Worm (Caenorhabditis elegans) whole organism, early embryonic: ENCODE data around the gene clec-166.

Experiments used
- B0310.2 ChIP-seq: sonication (generic microtip); optimal IDR thresholded peaks from 2 replicates; lab custom pipeline; 2016; ENCODE audit warnings: mild to moderate bottlenecking, missing genetic modification characterization, missing compliant biosample characterization
- F13C5.2 ChIP-seq: sonication (generic microtip); optimal IDR thresholded peaks from 2 replicates; lab custom pipeline; 2017; ENCODE audit warnings: mild to moderate bottlenecking, missing genetic modification characterization, inconsistent platforms, missing compliant biosample characterization
- aly-1 ChIP-seq: sonication (generic microtip); optimal IDR thresholded peaks from 2 replicates; lab custom pipeline; 2016; ENCODE audit warnings: missing genetic modification characterization, missing compliant biosample characterization
- ama-1 ChIP-seq: fragments of 150-350 bp; optimal IDR thresholded peaks from 2 replicates; lab custom pipeline; 2014
- ceh-13 ChIP-seq: fragments of 200-800 bp; sonication (Bioruptor generic); optimal IDR thresholded peaks from 2 replicates; lab custom pipeline; 2018; ENCODE audit warnings: mild to moderate bottlenecking, missing genetic modification characterization, missing compliant biosample characterization
- ceh-36 ChIP-seq: sonication (generic microtip); optimal IDR thresholded peaks from 2 replicates; lab custom pipeline; 2016; ENCODE audit warnings: missing genetic modification characterization, inconsistent platforms, missing compliant biosample characterization
- ets-7 ChIP-seq: sonication (generic microtip); optimal IDR thresholded peaks from 2 replicates; lab custom pipeline; 2016; ENCODE audit warnings: missing genotype, missing genetic modification characterization, missing compliant biosample characterization
- flt-1 ChIP-seq: fragments of 200-800 bp; sonication (Bioruptor generic); IDR thresholded peaks from 2 replicates; pipeline ENCODE4 v1.3.6; 2022; ENCODE audit warnings: missing genetic modification characterization, missing compliant biosample characterization
- hmg-4 ChIP-seq: fragments of 200-800 bp; sonication (Bioruptor generic); optimal IDR thresholded peaks from 2 replicates; lab custom pipeline; 2018; ENCODE audit warnings: mild to moderate bottlenecking, missing genetic modification characterization, missing compliant biosample characterization
- hnd-1 ChIP-seq: sonication (generic microtip); optimal IDR thresholded peaks from 2 replicates; lab custom pipeline; 2016; ENCODE audit warnings: missing genetic modification characterization, missing compliant biosample characterization
- pes-1 ChIP-seq: fragments of 200-800 bp; sonication (Bioruptor generic); IDR thresholded peaks from 2 replicates; pipeline ENCODE4 v1.3.6; 2022; ENCODE audit warnings: missing genetic modification reagents, missing genetic modification characterization, missing compliant biosample characterization
- scrt-1 ChIP-seq: fragments of 200-800 bp; sonication (Bioruptor generic); IDR thresholded peaks from 2 replicates; pipeline ENCODE4 v1.3.6; 2022; ENCODE audit warnings: missing genetic modification characterization, missing compliant biosample characterization
- sea-1 ChIP-seq: fragments of 200-800 bp; sonication (Bioruptor generic); conservative IDR thresholded peaks from 2 replicates; pipeline ENCODE4 v1.3.6; 2022; ENCODE audit warnings: missing genetic modification characterization, missing compliant biosample characterization
- tbx-11 ChIP-seq: fragments of 200-800 bp; sonication (Bioruptor generic); IDR thresholded peaks from 2 replicates; pipeline ENCODE4 v1.3.6; 2022; ENCODE audit warnings: missing genetic modification characterization, missing compliant biosample characterization
- tbx-37 ChIP-seq: fragments of 200-800 bp; sonication (Bioruptor generic); conservative IDR thresholded peaks from 2 replicates; pipeline ENCODE4 v1.3.6; 2022; ENCODE audit warnings: missing genetic modification reagents, missing genetic modification characterization, missing compliant biosample characterization
- tra-4 ChIP-seq: sonication (generic microtip); optimal IDR thresholded peaks from 2 replicates; lab custom pipeline; 2017; ENCODE audit warnings: missing genetic modification characterization, missing compliant biosample characterization

clec-166 gene

ce11 chrIV:1251242-1251911, at the start of gene clec-166, which contains the start of gene F38A1.6:
clec-166 (minus strand) TSS chrIV:1251342.
F38A1.6 (plus strand) TSS chrIV:1251861.
- TF ChIP-seq aly-1 (tag; lab: Kevin White, UChicago), result no peak

- TF ChIP-seq B0310.2 (tag; lab: Kevin White, UChicago), result no peak
- TF ChIP-seq scrt-1, result no peak
- TF ChIP-seq ets-7 (tag; lab: Kevin White, UChicago), result no peak
- no peak for TF ChIP-seq ama-1
- TF ChIP-seq hnd-1, result no peak
- no peak for TF ChIP-seq F13C5.2 (tag; lab: Kevin White, UChicago)
- TF ChIP-seq pes-1 (GFP tag; lab: Robert Waterston, UW), result no peak
- no peak for TF ChIP-seq ceh-13 (GFP tag; lab: Kevin White, UChicago)
- no peak for TF ChIP-seq aly-1 (tag; lab: Kevin White, UChicago)
- TF ChIP-seq tbx-11 (GFP tag; lab: Robert Waterston, UW), result no peak
These were observed 47.8 kb upstream of the clec-166 start for ce11 chrIV:1298984-1299383.

- TF ChIP-seq tbx-37 (GFP tag; lab: Robert Waterston, UW) (no peak), sea-1 (GFP tag; lab: Robert Waterston, UW) (no peak), F13C5.2 (tag; lab: Kevin White, UChicago) (no peak), hmg-4 (GFP tag; lab: Kevin White, UChicago) (no peak), flt-1 (no peak), tra-4 (tag; lab: Kevin White, UChicago) (no peak), ama-1 (no peak), tbx-11 (GFP tag; lab: Robert Waterston, UW) (no peak), pes-1 (GFP tag; lab: Robert Waterston, UW) (no peak), aly-1 (tag; lab: Kevin White, UChicago) (no peak), ceh-13 (GFP tag; lab: Kevin White, UChicago) (no peak), scrt-1 (no peak), ceh-36 (tag; lab: Kevin White, UChicago) (no peak), hnd-1 (no peak), B0310.2 (tag; lab: Kevin White, UChicago) (no peak)
These were observed 38.2 kb upstream of the clec-166 start, which contains the start of gene plst-1 for ce11 chrIV:1289327-1289726. plst-1 (plus strand) TSS chrIV:1289627.

ce11 chrIV:1286549-1286948, 35.4 kb upstream of the clec-166 start:
- no peak for TF ChIP-seq sea-1 (GFP tag; lab: Robert Waterston, UW)
- TF ChIP-seq ceh-36 (tag; lab: Kevin White, UChicago), result no peak
- TF ChIP-seq tra-4 (tag; lab: Kevin White, UChicago), result no peak
- no peak for TF ChIP-seq hnd-1
- no peak for TF ChIP-seq tbx-37 (GFP tag; lab: Robert Waterston, UW)
- no peak for TF ChIP-seq ama-1
- TF ChIP-seq aly-1 (tag; lab: Kevin White, UChicago), result no peak
- no peak for TF ChIP-seq F13C5.2 (tag; lab: Kevin White, UChicago)
- no peak for TF ChIP-seq B0310.2 (tag; lab: Kevin White, UChicago)

ce11 chrIV:1284877-1285276, 33.7 kb upstream of the clec-166 start:
- TF ChIP-seq flt-1, result no peak
- no peak for TF ChIP-seq tbx-11 (GFP tag; lab: Robert Waterston, UW)
- no peak for TF ChIP-seq ceh-13 (GFP tag; lab: Kevin White, UChicago)

ce11 chrIV:1278945-1279344, 27.8 kb upstream of the clec-166 start:
- TF ChIP-seq hmg-4 (GFP tag; lab: Kevin White, UChicago), result peak; percentile 8
- TF ChIP-seq pes-1 (GFP tag; lab: Robert Waterston, UW), result no peak

ce11 chrIV:1277067-1277466, 25.9 kb upstream of the clec-166 start:
- TF ChIP-seq sea-1 (GFP tag; lab: Robert Waterston, UW) (no peak), tbx-37 (GFP tag; lab: Robert Waterston, UW) (no peak), F13C5.2 (tag; lab: Kevin White, UChicago) (no peak), ets-7 (tag; lab: Kevin White, UChicago) (no peak), hmg-4 (GFP tag; lab: Kevin White, UChicago) (no peak), ama-1 (no peak), B0310.2 (tag; lab: Kevin White, UChicago) (no peak), tbx-11 (GFP tag; lab: Robert Waterston, UW) (no peak)

ce11 chrIV:1275910-1276309, 24.8 kb upstream of the clec-166 start:
- no peak for TF ChIP-seq F13C5.2 (tag; lab: Kevin White, UChicago)
- TF ChIP-seq ama-1, result no peak
- no peak for TF ChIP-seq tbx-37 (GFP tag; lab: Robert Waterston, UW)
- TF ChIP-seq pes-1 (GFP tag; lab: Robert Waterston, UW), result no peak
- TF ChIP-seq tra-4 (tag; lab: Kevin White, UChicago), result no peak
- no peak for TF ChIP-seq tbx-11 (GFP tag; lab: Robert Waterston, UW)
- TF ChIP-seq ceh-13 (GFP tag; lab: Kevin White, UChicago), result no peak
- no peak for TF ChIP-seq scrt-1
- no peak for TF ChIP-seq hmg-4 (GFP tag; lab: Kevin White, UChicago)
- TF ChIP-seq hnd-1, result no peak
- no peak for TF ChIP-seq sea-1 (GFP tag; lab: Robert Waterston, UW)
- TF ChIP-seq ceh-36 (tag; lab: Kevin White, UChicago), result no peak
